Worm (Caenorhabditis elegans) whole organism, L2 larva: ENCODE measurements around the gene F56D6.13.

Source experiments
- C34F6.9 ChIP-seq: fragments of 150-350 bp; optimal IDR thresholded peaks from 2 replicates; lab custom pipeline; 2014; ENCODE audit warnings: missing biosample characterization, missing genetic modification characterization
- R02D3.7 ChIP-seq: fragments of 150-350 bp; optimal IDR thresholded peaks from 2 replicates; lab custom pipeline; 2014; ENCODE audit warnings: missing biosample characterization, missing genetic modification characterization
- ZK546.5 ChIP-seq: sonication (generic microtip); optimal IDR thresholded peaks from 2 replicates; lab custom pipeline; 2017; ENCODE audit warnings: missing biosample characterization, missing genetic modification characterization
- alr-1 ChIP-seq: fragments of 150-350 bp; optimal IDR thresholded peaks from 2 replicates; lab custom pipeline; 2014; ENCODE audit warnings: missing biosample characterization, missing genetic modification characterization
- ama-1 ChIP-seq: fragments of 150-350 bp; optimal IDR thresholded peaks from 2 replicates; lab custom pipeline; 2018; ENCODE audit warnings: inconsistent platforms
- blmp-1 ChIP-seq: sonication (generic microtip); optimal IDR thresholded peaks from 2 replicates; lab custom pipeline; 2017; ENCODE audit warnings: missing genetic modification characterization, mild to moderate bottlenecking, missing compliant biosample characterization, antibody characterized with exemption, moderate library complexity; ENCODE audit not compliant: insufficient read depth
- ceh-16 ChIP-seq: fragments of 150-350 bp; optimal IDR thresholded peaks from 2 replicates; lab custom pipeline; 2014; ENCODE audit warnings: missing biosample characterization, missing genetic modification characterization
- crh-2 ChIP-seq: sonication (generic microtip); optimal IDR thresholded peaks from 2 replicates; lab custom pipeline; 2017; ENCODE audit warnings: missing biosample characterization, missing genetic modification characterization
- dmd-4 ChIP-seq: sonication (generic microtip); optimal IDR thresholded peaks from 2 replicates; lab custom pipeline; 2017; ENCODE audit warnings: missing biosample characterization, missing genetic modification characterization
- elt-1 ChIP-seq: fragments of 150-350 bp; optimal IDR thresholded peaks from 2 replicates; lab custom pipeline; 2014; ENCODE audit warnings: missing biosample characterization, missing genetic modification characterization
- elt-3 ChIP-seq: sonication (generic microtip); optimal IDR thresholded peaks from 2 replicates; lab custom pipeline; 2017; ENCODE audit warnings: missing biosample characterization, missing genetic modification characterization
- fos-1 ChIP-seq: fragments of 150-350 bp; optimal IDR thresholded peaks from 2 replicates; lab custom pipeline; 2014; ENCODE audit warnings: missing biosample characterization, missing genetic modification characterization
- gmeb-1 ChIP-seq: fragments of 150-350 bp; optimal IDR thresholded peaks from 2 replicates; lab custom pipeline; 2014; ENCODE audit warnings: missing biosample characterization, missing genetic modification characterization
- lin-11 ChIP-seq: fragments of 150-350 bp; sonication (generic microtip); optimal IDR thresholded peaks from 2 replicates; lab custom pipeline; 2014; ENCODE audit warnings: missing biosample characterization, missing genetic modification characterization, inconsistent platforms, mixed read lengths
- lin-13 ChIP-seq: fragments of 150-350 bp; optimal IDR thresholded peaks from 2 replicates; lab custom pipeline; 2014; ENCODE audit warnings: missing biosample characterization, missing genetic modification reagents, missing genetic modification characterization
- lsy-2 ChIP-seq, 2 experiments: fragments of 150-350 bp in 1 of 2; sonication (generic microtip) in 1 of 2; optimal IDR thresholded peaks; 2 replicates each; lab custom pipeline; 2014 to 2017; ENCODE audit warnings: missing biosample characterization in 2 of 2, missing genetic modification characterization in 2 of 2
- nhr-10 ChIP-seq: sonication (generic microtip); optimal IDR thresholded peaks from 2 replicates; lab custom pipeline; 2017; ENCODE audit warnings: missing biosample characterization, missing genetic modification characterization
- nhr-11 ChIP-seq: fragments of 150-350 bp; optimal IDR thresholded peaks from 2 replicates; lab custom pipeline; 2014; ENCODE audit warnings: missing biosample characterization, missing genetic modification characterization
- nhr-12 ChIP-seq: fragments of 150-350 bp; optimal IDR thresholded peaks from 2 replicates; lab custom pipeline; 2014; ENCODE audit warnings: missing biosample characterization, missing genetic modification characterization
- nhr-129 ChIP-seq: fragments of 150-350 bp; optimal IDR thresholded peaks from 2 replicates; lab custom pipeline; 2014; ENCODE audit warnings: missing biosample characterization, missing genetic modification characterization
- nhr-21 ChIP-seq: fragments of 150-350 bp; optimal IDR thresholded peaks from 2 replicates; lab custom pipeline; 2014; ENCODE audit warnings: missing biosample characterization, missing genetic modification characterization
- nhr-23 ChIP-seq: fragments of 150-350 bp; optimal IDR thresholded peaks from 2 replicates; lab custom pipeline; 2014; ENCODE audit warnings: missing biosample characterization, missing genetic modification reagents, missing genetic modification characterization
- nhr-237 ChIP-seq: fragments of 150-350 bp; optimal IDR thresholded peaks from 2 replicates; lab custom pipeline; 2014; ENCODE audit warnings: missing biosample characterization, missing genetic modification characterization
- nhr-25 ChIP-seq: fragments of 150-350 bp; sonication (generic microtip); optimal IDR thresholded peaks from 3 replicates; lab custom pipeline; 2014; ENCODE audit warnings: missing biosample characterization, missing genetic modification characterization
- nhr-6 ChIP-seq: fragments of 150-350 bp; optimal IDR thresholded peaks from 2 replicates; lab custom pipeline; 2014; ENCODE audit warnings: missing biosample characterization, missing genetic modification characterization
- nhr-77 ChIP-seq: fragments of 150-350 bp; optimal IDR thresholded peaks from 2 replicates; lab custom pipeline; 2014; ENCODE audit warnings: missing biosample characterization, missing genetic modification characterization
- sem-4 ChIP-seq: fragments of 150-350 bp; optimal IDR thresholded peaks from 2 replicates; lab custom pipeline; 2014; ENCODE audit warnings: missing biosample characterization, missing genetic modification reagents, missing genetic modification characterization
- skn-1 ChIP-seq: sonication (generic microtip); optimal IDR thresholded peaks from 2 replicates; lab custom pipeline; 2017; ENCODE audit warnings: missing biosample characterization, missing genetic modification characterization
- sma-3 ChIP-seq: sonication (generic microtip); optimal IDR thresholded peaks from 2 replicates; lab custom pipeline; 2016; ENCODE audit warnings: missing genetic modification reagents, missing genetic modification characterization, missing compliant biosample characterization
- sma-9 ChIP-seq, 2 experiments: fragments of 150-350 bp in 1 of 2; sonication (generic microtip) in 1 of 2; optimal IDR thresholded peaks; 2 replicates each; lab custom pipeline; 2014 to 2016; ENCODE audit warnings: missing genetic modification characterization in 2 of 2, mild to moderate bottlenecking in 1 of 2, missing biosample characterization in 1 of 2, missing compliant biosample characterization in 1 of 2, missing genetic modification reagents in 1 of 2, moderate library complexity in 1 of 2
- snpc-4 ChIP-seq: fragments of 150-350 bp; optimal IDR thresholded peaks from 2 replicates; lab custom pipeline; 2014; ENCODE audit warnings: missing biosample characterization, missing genetic modification characterization
- unc-55 ChIP-seq: fragments of 150-350 bp; sonication (generic microtip); optimal IDR thresholded peaks from 3 replicates; lab custom pipeline; 2014; ENCODE audit warnings: missing biosample characterization, missing genetic modification reagents, missing genetic modification characterization
- unc-62 ChIP-seq: fragments of 150-350 bp; optimal IDR thresholded peaks from 2 replicates; lab custom pipeline; 2014; ENCODE audit warnings: missing biosample characterization, missing genetic modification reagents, missing genetic modification characterization
- zag-1 ChIP-seq: fragments of 150-350 bp; optimal IDR thresholded peaks from 2 replicates; lab custom pipeline; 2014; ENCODE audit warnings: missing biosample characterization, missing genetic modification characterization
- ztf-11 ChIP-seq: sonication (generic microtip); optimal IDR thresholded peaks from 2 replicates; lab custom pipeline; 2017; ENCODE audit warnings: missing biosample characterization, missing genetic modification characterization

The F56D6.13 gene

ce11 chrIV:3909114-3909513, at the start of gene F56D6.13:
TSS of gene F56D6.13 (plus strand) at chrIV:3909414.
- TF ChIP-seq zag-1 (tag; lab: Kevin White, UChicago): no peak
- TF ChIP-seq nhr-12: no peak
- TF ChIP-seq nhr-23 (tag; lab: Kevin White, UChicago): no peak
- TF ChIP-seq blmp-1 (tag; lab: Kevin White, UChicago): no peak
- TF ChIP-seq unc-62: no peak
- no peak for TF ChIP-seq nhr-25 (tag; lab: Kevin White, UChicago)
- no peak for TF ChIP-seq alr-1
- no peak for TF ChIP-seq nhr-129

- TF ChIP-seq ZK546.5: no peak
- no peak for TF ChIP-seq ztf-11 (tag; lab: Kevin White, UChicago)
- TF ChIP-seq nhr-25 (tag; lab: Kevin White, UChicago): no peak
- TF ChIP-seq nhr-11 (tag; lab: Kevin White, UChicago): no peak
- TF ChIP-seq sma-3: no peak
- TF ChIP-seq dmd-4 (tag; lab: Kevin White, UChicago): no peak
- TF ChIP-seq sma-9 (GFP tag; optimal IDR thresholded peaks at IDR 0.05; lab: Kevin White, UChicago): no peak
- TF ChIP-seq sma-9 (tag; optimal IDR thresholded peaks at IDR 0.05; lab: Kevin White, UChicago): no peak
- no peak for TF ChIP-seq skn-1 (tag; lab: Kevin White, UChicago)
- TF ChIP-seq lin-11: no peak
- no peak for TF ChIP-seq nhr-77
- TF ChIP-seq crh-2 (tag; lab: Kevin White, UChicago): no peak
These were observed 49.7 kb upstream of the F56D6.13 start for ce11 chrIV:3859552-3859951.

ce11 chrIV:3860419-3860818, 48.8 kb upstream of the F56D6.13 start:
- no peak for TF ChIP-seq nhr-21
- TF ChIP-seq zag-1 (tag; lab: Kevin White, UChicago): no peak
- no peak for TF ChIP-seq nhr-12
- TF ChIP-seq nhr-77: no peak
- no peak for TF ChIP-seq unc-55 (GFP tag; lab: Kevin White, UChicago)
- TF ChIP-seq sma-9 (GFP tag; optimal IDR thresholded peaks at IDR 0.05; lab: Kevin White, UChicago): no peak
- no peak for TF ChIP-seq sma-9 (tag; optimal IDR thresholded peaks at IDR 0.05; lab: Kevin White, UChicago)
- TF ChIP-seq lin-13 (GFP tag; lab: Kevin White, UChicago): no peak
- TF ChIP-seq sma-3: no peak
- no peak for TF ChIP-seq lsy-2 (tag; optimal IDR thresholded peaks at IDR 0.05; lab: Kevin White, UChicago)
- no peak for TF ChIP-seq elt-3 (tag; lab: Kevin White, UChicago)
- TF ChIP-seq ztf-11 (tag; lab: Kevin White, UChicago): no peak
- no peak for TF ChIP-seq ama-1 (lab: Kevin White, UChicago)
- no peak for TF ChIP-seq ceh-16 (tag; lab: Kevin White, UChicago)
- no peak for TF ChIP-seq C34F6.9 (tag; lab: Kevin White, UChicago)

ce11 chrIV:3862948-3863347, 46.3 kb upstream of the F56D6.13 start:
- TF ChIP-seq zag-1 (tag; lab: Kevin White, UChicago): no peak
- TF ChIP-seq nhr-77: no peak

ce11 chrIV:3864944-3865343, 44.3 kb upstream of the F56D6.13 start, which contains the start of gene aat-8:
TSS of gene aat-8 (minus strand) at chrIV:3865044.
- TF ChIP-seq gmeb-1 (tag; lab: Kevin White, UChicago): no peak
- TF ChIP-seq nhr-237 (tag; lab: Kevin White, UChicago): no peak
- no peak for TF ChIP-seq snpc-4 (tag; lab: Kevin White, UChicago)
- no peak for TF ChIP-seq C34F6.9 (tag; lab: Kevin White, UChicago)
- TF ChIP-seq nhr-6 (tag; lab: Kevin White, UChicago): no peak
- no peak for TF ChIP-seq R02D3.7 (tag; lab: Kevin White, UChicago)

- no peak for TF ChIP-seq sem-4
- no peak for TF ChIP-seq nhr-10 (tag; lab: Kevin White, UChicago)
- no peak for TF ChIP-seq ztf-11 (tag; lab: Kevin White, UChicago)
- no peak for TF ChIP-seq ceh-16 (tag; lab: Kevin White, UChicago)
- TF ChIP-seq elt-1 (tag; lab: Kevin White, UChicago): no peak
- TF ChIP-seq fos-1 (tag; lab: Kevin White, UChicago): peak; percentile 3
- TF ChIP-seq nhr-129: peak; percentile 24
- TF ChIP-seq nhr-25 (tag; lab: Kevin White, UChicago): peak; percentile 38
These were observed 43.2 kb upstream of the F56D6.13 start for ce11 chrIV:3866018-3866417.
